Worm (Caenorhabditis elegans) whole organism, L4 larva: Measurements from ENCODE around the gene dhs-20.

Experiments used
- T20F7.1 ChIP-seq: fragments of 200-800 bp; sonication (Bioruptor generic); optimal IDR thresholded peaks from 2 replicates; lab custom pipeline; 2018; ENCODE audit warnings: mild to moderate bottlenecking, missing genetic modification characterization, missing compliant biosample characterization
- T26A8.4 ChIP-seq: fragments of 200-800 bp; sonication (Bioruptor generic); IDR thresholded peaks from 2 replicates; pipeline ENCODE4 v1.3.6; 2022; ENCODE audit warnings: missing genetic modification characterization, missing compliant biosample characterization
- Y5F2A.4 ChIP-seq: fragments of 200-800 bp; sonication (Bioruptor generic); optimal IDR thresholded peaks from 2 replicates; lab custom pipeline; 2018; ENCODE audit warnings: mild to moderate bottlenecking, missing genetic modification characterization, missing compliant biosample characterization
- Y75B8A.6 ChIP-seq: fragments of 200-800 bp; sonication (Bioruptor generic); IDR thresholded peaks from 2 replicates; pipeline ENCODE4 v1.3.6; 2022; ENCODE audit warnings: missing genetic modification reagents, missing genetic modification characterization, missing compliant biosample characterization
- aha-1 ChIP-seq: fragments of 150-350 bp; peaks from one replicate; lab custom pipeline; 2014; ENCODE audit warnings: missing biosample characterization, missing genetic modification characterization
- ceh-62 ChIP-seq: sonication (generic microtip); optimal IDR thresholded peaks from 2 replicates; lab custom pipeline; 2017; ENCODE audit warnings: missing biosample characterization, missing genetic modification characterization
- ceh-82 ChIP-seq: sonication (generic microtip); optimal IDR thresholded peaks from 2 replicates; lab custom pipeline; 2017; ENCODE audit warnings: missing biosample characterization, missing genetic modification characterization
- daf-12 ChIP-seq: fragments of 150-350 bp; optimal IDR thresholded peaks from 2 replicates; lab custom pipeline; 2014; ENCODE audit warnings: missing biosample characterization, missing genetic modification reagents, missing genetic modification characterization
- daf-16 ChIP-seq, 3 experiments: sonication (generic microtip); optimal IDR thresholded peaks; 2 replicates each; lab custom pipeline; 2016 to 2017; ENCODE audit warnings: missing genetic modification characterization in 3 of 3, missing genetic modification reagents in 3 of 3, mild to moderate bottlenecking in 2 of 3, missing compliant biosample characterization in 2 of 3, missing biosample characterization in 1 of 3, moderate library complexity in 1 of 3
- dmd-6 ChIP-seq: fragments of 200-800 bp; sonication (Bioruptor generic); IDR thresholded peaks from 2 replicates; pipeline ENCODE4 v1.3.6; 2022; ENCODE audit warnings: missing genetic modification reagents, missing genetic modification characterization, missing compliant biosample characterization
- dve-1 ChIP-seq: sonication (generic microtip); optimal IDR thresholded peaks from 2 replicates; lab custom pipeline; 2017; ENCODE audit warnings: antibody characterized with exemption, mild to moderate bottlenecking, missing genetic modification characterization, missing compliant biosample characterization; ENCODE audit not compliant: insufficient read depth
- egl-27 ChIP-seq: sonication (generic microtip); optimal IDR thresholded peaks from 3 replicates; lab custom pipeline; 2017; ENCODE audit warnings: missing biosample characterization, missing genetic modification reagents, missing genetic modification characterization
- fos-1 ChIP-seq: fragments of 150-350 bp; optimal IDR thresholded peaks from 2 replicates; lab custom pipeline; 2014; ENCODE audit warnings: missing biosample characterization, missing genetic modification characterization
- hlh-30 ChIP-seq: sonication (generic microtip); optimal IDR thresholded peaks from 2 replicates; lab custom pipeline; 2017; ENCODE audit warnings: antibody characterized with exemption, mild to moderate bottlenecking, missing genetic modification characterization, missing compliant biosample characterization; ENCODE audit not compliant: insufficient read depth
- hmg-1.1 ChIP-seq: fragments of 200-800 bp; sonication (Bioruptor generic); IDR thresholded peaks from 2 replicates; pipeline ENCODE4 v1.3.6; 2022; ENCODE audit warnings: missing genetic modification reagents, missing genetic modification characterization, missing compliant biosample characterization
- lim-7 ChIP-seq: fragments of 200-800 bp; sonication (Bioruptor generic); IDR thresholded peaks from 2 replicates; pipeline ENCODE4 v1.3.6; 2022; ENCODE audit warnings: missing genetic modification characterization, missing compliant biosample characterization
- lin-1 ChIP-seq: fragments of 200-800 bp; sonication (Bioruptor generic); IDR thresholded peaks from 2 replicates; pipeline ENCODE4 v1.3.6; 2022; ENCODE audit warnings: missing genetic modification reagents, missing genetic modification characterization, missing compliant biosample characterization
- lin-13 ChIP-seq: fragments of 150-350 bp; optimal IDR thresholded peaks from 2 replicates; lab custom pipeline; 2014; ENCODE audit warnings: missing biosample characterization, missing genetic modification reagents, missing genetic modification characterization
- lin-15B ChIP-seq: fragments of 150-350 bp; sonication (generic microtip); optimal IDR thresholded peaks from 3 replicates; lab custom pipeline; 2014; ENCODE audit warnings: missing biosample characterization, missing genetic modification characterization
- lin-38 ChIP-seq: fragments of 200-800 bp; sonication (Bioruptor generic); IDR thresholded peaks from 2 replicates; pipeline ENCODE4 v1.3.6; 2022; ENCODE audit warnings: missing genetic modification reagents, missing genetic modification characterization, missing compliant biosample characterization
- lir-3 ChIP-seq: sonication (generic microtip); optimal IDR thresholded peaks from 2 replicates; lab custom pipeline; 2016; ENCODE audit warnings: mild to moderate bottlenecking, missing genetic modification characterization, missing compliant biosample characterization
- lsy-2 ChIP-seq, 2 experiments: fragments of 150-350 bp in 1 of 2; sonication (generic microtip) in 1 of 2; optimal IDR thresholded peaks; 2 replicates each; lab custom pipeline; 2014 to 2017; ENCODE audit warnings: missing biosample characterization in 2 of 2, missing genetic modification characterization in 2 of 2
- mxl-2 ChIP-seq: fragments of 200-800 bp; sonication (Bioruptor generic); conservative IDR thresholded peaks from 2 replicates; pipeline ENCODE4 v1.3.6; 2022; ENCODE audit warnings: missing genetic modification reagents, missing genetic modification characterization, missing compliant biosample characterization
- nhr-10 ChIP-seq: fragments of 150-350 bp; optimal IDR thresholded peaks from 2 replicates; lab custom pipeline; 2014; ENCODE audit warnings: missing biosample characterization, missing genetic modification characterization
- nhr-102 ChIP-seq: sonication (generic microtip); optimal IDR thresholded peaks from 2 replicates; lab custom pipeline; 2016; ENCODE audit warnings: mild to moderate bottlenecking, missing genetic modification characterization, moderate library complexity, missing compliant biosample characterization
- nhr-111 ChIP-seq: fragments of 200-800 bp; sonication (Bioruptor generic); optimal IDR thresholded peaks from 2 replicates; lab custom pipeline; 2018; ENCODE audit warnings: mild to moderate bottlenecking, missing genetic modification characterization, missing compliant biosample characterization
- nhr-25 ChIP-seq: sonication (generic microtip); optimal IDR thresholded peaks from 2 replicates; lab custom pipeline; 2017; ENCODE audit warnings: missing genetic modification characterization, mild to moderate bottlenecking, missing compliant biosample characterization, antibody characterized with exemption, moderate library complexity, borderline replicate concordance; ENCODE audit not compliant: insufficient read depth
- nhr-28 ChIP-seq: fragments of 150-350 bp; optimal IDR thresholded peaks from 2 replicates; lab custom pipeline; 2014; ENCODE audit warnings: missing biosample characterization, missing genetic modification characterization
- nhr-41 ChIP-seq: fragments of 200-800 bp; sonication (Bioruptor generic); IDR thresholded peaks from 2 replicates; pipeline ENCODE4 v1.3.6; 2022; ENCODE audit warnings: missing genetic modification reagents, missing genetic modification characterization, missing compliant biosample characterization
- nhr-48 ChIP-seq: sonication (generic microtip); optimal IDR thresholded peaks from 2 replicates; lab custom pipeline; 2016; ENCODE audit warnings: mild to moderate bottlenecking, missing genetic modification characterization, missing compliant biosample characterization
- nhr-6 ChIP-seq: fragments of 150-350 bp; optimal IDR thresholded peaks from 2 replicates; lab custom pipeline; 2014; ENCODE audit warnings: missing biosample characterization, missing genetic modification characterization
- nhr-77 ChIP-seq: fragments of 150-350 bp; optimal IDR thresholded peaks from 2 replicates; lab custom pipeline; 2014; ENCODE audit warnings: missing biosample characterization, missing genetic modification characterization
- pha-4 ChIP-seq, 2 experiments: fragments of 150-350 bp in 1 of 2; fragments of 200-800 bp in 1 of 2; sonication (Bioruptor generic) in 1 of 2; IDR thresholded peaks in 1 of 2; optimal IDR thresholded peaks in 1 of 2; 2 replicates each; pipeline versions ENCODE4 v1.3.6 to Lab custom; 2014 to 2022; ENCODE audit warnings: missing genetic modification characterization in 2 of 2, missing genetic modification reagents in 2 of 2, missing biosample characterization in 1 of 2, missing compliant biosample characterization in 1 of 2
- pqm-1 ChIP-seq: sonication (generic microtip); optimal IDR thresholded peaks from 2 replicates; lab custom pipeline; 2017; ENCODE audit warnings: missing biosample characterization, missing genetic modification characterization
- rbr-2 ChIP-seq: sonication (generic microtip); optimal IDR thresholded peaks from 2 replicates; lab custom pipeline; 2016; ENCODE audit warnings: missing genotype, missing genetic modification characterization, missing compliant biosample characterization
- sdz-12 ChIP-seq: fragments of 200-800 bp; sonication (Bioruptor generic); optimal IDR thresholded peaks from 2 replicates; lab custom pipeline; 2018; ENCODE audit warnings: mild to moderate bottlenecking, missing genetic modification characterization, missing compliant biosample characterization
- set-16 ChIP-seq: fragments of 200-800 bp; sonication (Bioruptor generic); IDR thresholded peaks from 2 replicates; pipeline ENCODE4 v1.3.6; 2022; ENCODE audit warnings: missing genetic modification reagents, missing genetic modification characterization, missing compliant biosample characterization
- skn-1 ChIP-seq: fragments of 150-350 bp; optimal IDR thresholded peaks from 2 replicates; lab custom pipeline; 2014; ENCODE audit warnings: missing biosample characterization, missing genetic modification characterization
- snpc-1.2 ChIP-seq: fragments of 200-800 bp; sonication (Bioruptor generic); IDR thresholded peaks from 2 replicates; pipeline ENCODE4 v1.3.6; 2022; ENCODE audit warnings: missing genetic modification reagents, missing genetic modification characterization, missing compliant biosample characterization
- unc-130 ChIP-seq: sonication (generic microtip); optimal IDR thresholded peaks from 2 replicates; lab custom pipeline; 2016; ENCODE audit warnings: missing genetic modification reagents, missing genetic modification characterization, missing compliant biosample characterization
- unc-39 ChIP-seq: sonication (generic microtip); optimal IDR thresholded peaks from 2 replicates; lab custom pipeline; 2017; ENCODE audit warnings: missing biosample characterization, missing genetic modification characterization
- unc-62 ChIP-seq, 3 experiments: fragments of 150-350 bp in 1 of 3; sonication (generic microtip); optimal IDR thresholded peaks in 2 of 3; peaks in 1 of 3; 1 replicate in 1 of 3; 2 replicates in 2 of 3; lab custom pipeline; 2014 to 2017; ENCODE audit warnings: missing biosample characterization in 3 of 3, missing genetic modification characterization in 3 of 3, missing genetic modification reagents in 3 of 3, missing genotype in 1 of 3
- zfp-3 ChIP-seq: fragments of 200-800 bp; sonication (Bioruptor generic); conservative IDR thresholded peaks from 2 replicates; pipeline ENCODE4 v1.3.6; 2022; ENCODE audit warnings: missing genetic modification reagents, missing genetic modification characterization, missing compliant biosample characterization
- ztf-7 ChIP-seq: fragments of 150-350 bp; optimal IDR thresholded peaks from 2 replicates; lab custom pipeline; 2014; ENCODE audit warnings: missing biosample characterization, missing genetic modification characterization

Gene dhs-20

DNA sequence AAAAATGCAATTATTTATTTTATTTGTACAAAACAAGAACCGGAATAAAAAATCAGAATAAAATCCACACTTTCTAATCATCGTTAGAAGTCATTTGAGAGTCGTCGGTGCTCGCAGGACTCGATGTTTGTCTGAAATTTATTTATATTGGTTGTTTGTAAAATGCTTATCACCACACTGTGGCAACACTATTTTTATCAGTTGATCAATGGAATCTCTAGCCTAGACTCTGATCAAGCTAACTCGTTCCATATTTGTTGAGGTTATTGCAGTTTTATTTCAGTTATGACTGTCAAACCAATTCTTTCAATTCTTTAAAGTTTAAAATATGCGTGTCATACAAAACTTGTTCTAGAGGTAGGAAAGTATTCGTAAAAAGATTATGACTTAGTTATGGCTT lies at the start of gene dhs-20:
Gene dhs-20 (minus strand): TSS at position 80 of the 400 bp plus-strand sequence.
- TF ChIP-seq dve-1 (tag; lab: Kevin White, UChicago) (peak; percentile 41), daf-16 (GFP tag; optimal IDR thresholded peaks at IDR 0.05; lab: Kevin White, UChicago) (no peak), daf-16 (tag; optimal IDR thresholded peaks at IDR 0.05; lab: Kevin White, UChicago) (peak; percentile 86), nhr-28 (tag; lab: Kevin White, UChicago) (peak; percentile 60), aha-1 (peak; percentile 35), pqm-1 (tag; lab: Kevin White, UChicago) (peak; percentile 14), dmd-6 (GFP tag; lab: Robert Waterston, UW) (peak; percentile 23; the same call in 1 of the 2 replicates), ceh-82 (tag; lab: Kevin White, UChicago) (no peak), nhr-77 (tag; lab: Kevin White, UChicago) (no peak)

DNA sequence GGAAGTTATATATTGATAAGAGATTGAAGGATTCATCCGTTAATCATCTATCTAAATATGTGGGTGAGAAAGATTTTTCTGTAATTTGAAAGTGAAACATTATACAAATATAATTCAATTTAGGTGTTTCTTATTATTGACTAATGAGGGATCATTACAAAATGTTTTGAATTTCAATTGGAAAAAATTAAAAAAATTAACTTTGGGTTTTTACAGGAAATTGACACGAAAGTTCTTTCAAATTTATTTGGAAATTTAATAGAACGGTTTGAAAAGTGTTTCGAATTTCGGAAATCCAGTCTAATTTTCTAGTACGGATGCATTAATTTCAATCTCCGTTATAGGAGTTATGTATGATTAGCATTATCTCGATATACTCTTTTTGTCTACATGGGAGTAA lies 48.7 kb upstream of the dhs-20 start:
- TF ChIP-seq Y5F2A.4 (GFP tag; lab: Kevin White, UChicago), result no peak
- TF ChIP-seq pha-4 (GFP tag; IDR thresholded peaks at IDR 0.05; lab: Robert Waterston, UW), result no peak
- no peak for TF ChIP-seq pha-4 (tag; optimal IDR thresholded peaks at IDR 0.05; lab: Kevin White, UChicago)
- peak in 1 of 2 experiments; percentile 96 for TF ChIP-seq unc-62 (GFP tag; optimal IDR thresholded peaks at IDR 0.05 in 1 of 2; lab: Kevin White, UChicago)
- no peak for TF ChIP-seq unc-62 (tag; optimal IDR thresholded peaks at IDR 0.05; lab: Kevin White, UChicago)

DNA sequence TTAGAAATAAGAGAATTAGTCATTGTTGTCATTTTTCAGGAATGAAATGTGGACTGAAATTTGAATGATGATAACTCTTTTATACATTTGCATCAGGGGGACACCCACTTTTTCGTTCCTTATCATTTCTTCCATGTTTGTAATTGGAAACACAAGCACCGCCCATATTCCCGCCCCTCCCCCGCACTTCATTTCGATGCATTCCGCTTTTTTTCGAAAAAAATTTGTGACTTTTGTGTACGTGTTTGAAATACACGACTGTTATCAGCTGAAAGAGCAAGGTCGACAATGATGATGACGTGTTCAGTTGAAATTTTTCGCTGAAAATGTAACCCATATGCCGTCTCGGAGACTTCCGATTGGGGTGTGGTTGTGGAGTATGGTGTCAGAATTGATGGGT lies 46.4 kb upstream of the dhs-20 start, which contains the start of gene zip-10:
Gene zip-10 (minus strand): TSS at position 43 of the 400 bp plus-strand sequence.
- peak; percentile 40 for TF ChIP-seq nhr-48 (tag; lab: Kevin White, UChicago)
- no peak for TF ChIP-seq sdz-12 (GFP tag; lab: Kevin White, UChicago)
- TF ChIP-seq nhr-77 (tag; lab: Kevin White, UChicago), result peak; percentile 7
- no peak for TF ChIP-seq rbr-2 (tag; lab: Kevin White, UChicago)
- no peak for TF ChIP-seq lir-3 (tag; lab: Kevin White, UChicago)
- TF ChIP-seq nhr-28 (tag; lab: Kevin White, UChicago), result peak; percentile 58
- TF ChIP-seq ceh-62 (tag; lab: Kevin White, UChicago), result no peak
- no peak for TF ChIP-seq nhr-10 (tag; lab: Kevin White, UChicago)
- TF ChIP-seq zfp-3, result no peak
- TF ChIP-seq lim-7 (GFP tag; lab: Robert Waterston, UW), result no peak
- TF ChIP-seq lin-13 (GFP tag; lab: Kevin White, UChicago), result no peak
- no peak for TF ChIP-seq snpc-1.2 (GFP tag; lab: Robert Waterston, UW)
- no peak for TF ChIP-seq hmg-1.1 (GFP tag; lab: Robert Waterston, UW)
- 0 out of 2 replicates have a peak, but pooled peaks have one; percentile 16 for TF ChIP-seq lin-1
- no peak for TF ChIP-seq egl-27 (tag; lab: Kevin White, UChicago)
- TF ChIP-seq nhr-102 (tag; lab: Kevin White, UChicago), result no peak
- TF ChIP-seq dmd-6 (GFP tag; lab: Robert Waterston, UW), result peak; percentile 90
- TF ChIP-seq ztf-7 (tag; lab: Kevin White, UChicago), result peak; percentile 10
- TF ChIP-seq unc-39 (tag; lab: Kevin White, UChicago), result no peak
- no peak for TF ChIP-seq unc-62 (GFP tag; optimal IDR thresholded peaks at IDR 0.05 in 1 of 2; lab: Kevin White, UChicago)
- no peak for TF ChIP-seq unc-62 (tag; optimal IDR thresholded peaks at IDR 0.05; lab: Kevin White, UChicago)
- no peak for TF ChIP-seq dve-1 (tag; lab: Kevin White, UChicago)
- peak; percentile 7 for TF ChIP-seq T20F7.1 (GFP tag; lab: Kevin White, UChicago)
- no peak for TF ChIP-seq lin-15B (tag; lab: Kevin White, UChicago)
- TF ChIP-seq Y5F2A.4 (GFP tag; lab: Kevin White, UChicago), result no peak
- TF ChIP-seq nhr-6 (tag; lab: Kevin White, UChicago), result no peak
- TF ChIP-seq daf-16 (GFP tag; optimal IDR thresholded peaks at IDR 0.05; lab: Kevin White, UChicago), result no peak
- peak; percentile 69 for TF ChIP-seq daf-16 (tag; optimal IDR thresholded peaks at IDR 0.05; lab: Kevin White, UChicago)
- TF ChIP-seq nhr-41, result 0 out of 2 replicates have a peak, but pooled peaks have one; percentile 38
- TF ChIP-seq fos-1, result no peak
- no peak for TF ChIP-seq set-16 (GFP tag; lab: Robert Waterston, UW)
- no peak for TF ChIP-seq mxl-2 (GFP tag; lab: Robert Waterston, UW)
- TF ChIP-seq T26A8.4 (GFP tag; lab: Robert Waterston, UW), result no peak
- TF ChIP-seq Y75B8A.6 (GFP tag; lab: Robert Waterston, UW), result no peak
- TF ChIP-seq lsy-2 (tag; optimal IDR thresholded peaks at IDR 0.05; lab: Kevin White, UChicago), result no peak
- TF ChIP-seq hlh-30 (tag; lab: Kevin White, UChicago), result no peak
- TF ChIP-seq lin-38 (GFP tag; lab: Robert Waterston, UW), result no peak
- TF ChIP-seq pqm-1 (tag; lab: Kevin White, UChicago), result peak; percentile 72
- TF ChIP-seq nhr-111 (GFP tag; lab: Kevin White, UChicago), result no peak
- TF ChIP-seq unc-130 (GFP tag; lab: Kevin White, UChicago), result no peak
- no peak for TF ChIP-seq daf-12 (tag; lab: Kevin White, UChicago)
- no peak for TF ChIP-seq skn-1 (tag; lab: Kevin White, UChicago)
- TF ChIP-seq nhr-25 (tag; lab: Kevin White, UChicago), result no peak
